Worm (Caenorhabditis elegans): Measurements from ENCODE around the gene F20D6.8.

DNA sequence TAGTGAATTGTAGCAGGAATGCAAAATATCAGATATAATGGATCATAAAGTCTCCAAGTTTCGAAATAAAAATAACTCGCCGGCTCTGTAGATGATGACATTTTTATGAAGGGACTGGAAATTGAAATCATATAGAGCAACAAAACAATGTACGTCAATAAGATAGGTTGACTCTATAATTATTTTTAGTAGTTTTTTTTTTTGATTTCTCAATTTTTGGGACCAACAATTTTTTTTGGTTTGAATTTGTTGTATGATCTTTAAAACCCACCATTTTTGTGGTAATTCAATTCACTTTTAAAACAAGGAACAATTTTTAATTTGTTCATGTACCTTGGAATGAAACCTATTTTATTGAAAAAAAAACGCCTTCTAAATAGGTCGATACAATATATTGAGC lies 21.9 kb upstream of the F20D6.8 start, which contains the start of gene F20D6.12:
- no peak for TF ChIP-seq sdz-12 (GFP tag; optimal IDR thresholded peaks at IDR 0.05)
- no peak for TF ChIP-seq nhr-111 (GFP tag; optimal IDR thresholded peaks at IDR 0.05)
- no peak for TF ChIP-seq mdl-1 (tag; optimal IDR thresholded peaks at IDR 0.05)
- TF ChIP-seq aly-2 (tag; optimal IDR thresholded peaks at IDR 0.05), result no peak
- TF ChIP-seq vab-7 (GFP tag; IDR thresholded peaks at IDR 0.05), result no peak
- no peak for TF ChIP-seq nhr-6 (tag; optimal IDR thresholded peaks at IDR 0.05)
- TF ChIP-seq aha-1 (tag), result no peak
- no peak for TF ChIP-seq ztf-11 (tag; optimal IDR thresholded peaks at IDR 0.05)
- no peak for TF ChIP-seq lin-29 (GFP tag; IDR thresholded peaks at IDR 0.05)
- TF ChIP-seq unc-130 (GFP tag; optimal IDR thresholded peaks at IDR 0.05), result no peak
- TF ChIP-seq zag-1 (tag; optimal IDR thresholded peaks at IDR 0.05), result no peak
- TF ChIP-seq lin-15B (tag; optimal IDR thresholded peaks at IDR 0.05), result no peak
- no peak for TF ChIP-seq tra-1 (GFP tag; IDR thresholded peaks at IDR 0.05)

Data from whole organism, L4 larva.